Worm (Caenorhabditis elegans): ENCODE measurements around the gene W09C2.9.

W09C2.9 gene

ce11 chrIV:9624275-9624674 lies 1.1 kb upstream of the W09C2.9 start, which contains the start of gene W09C2.8:
Gene W09C2.8 (minus strand): TSS chrIV:9624375.
- TF ChIP-seq lin-13 (tag; optimal IDR thresholded peaks at IDR 0.05) (no peak), sem-2 (GFP tag; optimal IDR thresholded peaks at IDR 0.05) (no peak), elt-3 (tag; optimal IDR thresholded peaks at IDR 0.05) (no peak), M03D4.4 (tag; optimal IDR thresholded peaks at IDR 0.05) (no peak), bed-3 (GFP tag; optimal IDR thresholded peaks at IDR 0.05) (no peak), snpc-4 (tag; optimal IDR thresholded peaks at IDR 0.05) (no peak), unc-39 (tag; optimal IDR thresholded peaks at IDR 0.05) (no peak), ces-1 (GFP tag; optimal IDR thresholded peaks at IDR 0.05) (no peak), mls-2 (tag; optimal IDR thresholded peaks at IDR 0.05) (no peak), mep-1 (tag; optimal IDR thresholded peaks at IDR 0.05) (no peak), tbx-8 (GFP tag; optimal IDR thresholded peaks at IDR 0.05) (no peak), nhr-28 (tag; optimal IDR thresholded peaks at IDR 0.05) (no peak), unc-120 (tag; optimal IDR thresholded peaks at IDR 0.05; ENCODE audit: poor library complexity, severe bottlenecking) (no peak), pha-4 (tag; optimal IDR thresholded peaks at IDR 0.05) (no peak), drap-1 (GFP tag; optimal IDR thresholded peaks at IDR 0.05) (no peak), zip-8 (tag; optimal IDR thresholded peaks at IDR 0.05) (no peak), cnd-1 (tag; optimal IDR thresholded peaks at IDR 0.05) (no peak), hlh-1 (tag; optimal IDR thresholded peaks at IDR 0.05) (no peak), sptf-1 (tag; optimal IDR thresholded peaks at IDR 0.05) (no peak)

ce11 chrIV:9622272-9622671 lies 897 bp downstream of the W09C2.9 start, which contains the start of gene W09C2.7:
Gene W09C2.7 (minus strand): TSS chrIV:9622372.
- TF ChIP-seq nhr-12 (tag; optimal IDR thresholded peaks at IDR 0.05), result no peak
- no peak for TF ChIP-seq mls-2 (tag; optimal IDR thresholded peaks at IDR 0.05)
- TF ChIP-seq unc-39 (tag; optimal IDR thresholded peaks at IDR 0.05), result no peak
- no peak for TF ChIP-seq sptf-1 (tag; optimal IDR thresholded peaks at IDR 0.05)
- no peak for TF ChIP-seq snpc-4 (tag; optimal IDR thresholded peaks at IDR 0.05)
- TF ChIP-seq blmp-1 (tag; optimal IDR thresholded peaks at IDR 0.05), result no peak
- no peak for TF ChIP-seq unc-62 (GFP tag; optimal IDR thresholded peaks at IDR 0.05)
- TF ChIP-seq ztf-11 (tag; optimal IDR thresholded peaks at IDR 0.05), result no peak

ce11 chrIV:9618836-9619235 lies 4.3 kb downstream of the W09C2.9 start:
- no peak for TF ChIP-seq nhr-237 (tag; optimal IDR thresholded peaks at IDR 0.05)
- TF ChIP-seq ham-2 (GFP tag; optimal IDR thresholded peaks at IDR 0.05), result no peak
- no peak for TF ChIP-seq sem-2 (GFP tag; optimal IDR thresholded peaks at IDR 0.05)
- peak; percentile 99 for TF ChIP-seq elt-1 (tag; optimal IDR thresholded peaks at IDR 0.05; ENCODE audit: borderline replicate concordance, insufficient read depth)
- TF ChIP-seq unc-62 (GFP tag; optimal IDR thresholded peaks at IDR 0.05), result peak; percentile 9
- no peak for TF ChIP-seq ztf-11 (tag; optimal IDR thresholded peaks at IDR 0.05)
- no peak for TF ChIP-seq M03D4.4 (tag; optimal IDR thresholded peaks at IDR 0.05)
- TF ChIP-seq nhr-12 (tag; optimal IDR thresholded peaks at IDR 0.05), result no peak
- TF ChIP-seq ceh-43 (GFP tag; optimal IDR thresholded peaks at IDR 0.05), result peak; percentile 30
- TF ChIP-seq unc-120 (tag; optimal IDR thresholded peaks at IDR 0.05; ENCODE audit: poor library complexity, severe bottlenecking), result no peak
- TF ChIP-seq lin-13 (tag; optimal IDR thresholded peaks at IDR 0.05), result no peak
- TF ChIP-seq unc-39 (tag; optimal IDR thresholded peaks at IDR 0.05), result no peak
- TF ChIP-seq elt-3 (tag; optimal IDR thresholded peaks at IDR 0.05), result no peak
- no peak for TF ChIP-seq lsy-2 (tag; optimal IDR thresholded peaks at IDR 0.05)
- peak; percentile 27 for TF ChIP-seq nhr-2 (tag; optimal IDR thresholded peaks at IDR 0.05)
- no peak for TF ChIP-seq tbx-8 (GFP tag; optimal IDR thresholded peaks at IDR 0.05)
- no peak for TF ChIP-seq zip-8 (tag; optimal IDR thresholded peaks at IDR 0.05)
- no peak for TF ChIP-seq blmp-1 (tag; optimal IDR thresholded peaks at IDR 0.05)
- no peak for TF ChIP-seq hlh-1 (tag; optimal IDR thresholded peaks at IDR 0.05)
- TF ChIP-seq mab-5 (tag; optimal IDR thresholded peaks at IDR 0.05), result no peak
- no peak for TF ChIP-seq lin-32 (GFP tag; optimal IDR thresholded peaks at IDR 0.05)
- TF ChIP-seq cnd-1 (tag; optimal IDR thresholded peaks at IDR 0.05), result no peak
- no peak for TF ChIP-seq pha-4 (tag; optimal IDR thresholded peaks at IDR 0.05)
- TF ChIP-seq drap-1 (GFP tag; optimal IDR thresholded peaks at IDR 0.05), result no peak
- TF ChIP-seq nhr-28 (tag; optimal IDR thresholded peaks at IDR 0.05), result no peak
- no peak for TF ChIP-seq mls-2 (tag; optimal IDR thresholded peaks at IDR 0.05)
- no peak for TF ChIP-seq nhr-76 (tag; optimal IDR thresholded peaks at IDR 0.05)

ce11 chrIV:9618015-9618414 lies 5.2 kb downstream of the W09C2.9 start:
- TF ChIP-seq blmp-1 (tag; optimal IDR thresholded peaks at IDR 0.05), result no peak
- peak; percentile 89 for TF ChIP-seq elt-1 (tag; optimal IDR thresholded peaks at IDR 0.05; ENCODE audit: borderline replicate concordance, insufficient read depth)

ce11 chrIV:9617358-9617757 lies 5.8 kb downstream of the W09C2.9 start:
- no peak for TF ChIP-seq nhr-237 (tag; optimal IDR thresholded peaks at IDR 0.05)
- no peak for TF ChIP-seq lsy-2 (tag; optimal IDR thresholded peaks at IDR 0.05)
- peak; percentile 98 for TF ChIP-seq elt-1 (tag; optimal IDR thresholded peaks at IDR 0.05; ENCODE audit: borderline replicate concordance, insufficient read depth)
- peak; percentile 52 for TF ChIP-seq unc-62 (GFP tag; optimal IDR thresholded peaks at IDR 0.05)
- TF ChIP-seq blmp-1 (tag; optimal IDR thresholded peaks at IDR 0.05), result no peak
- TF ChIP-seq nhr-2 (tag; optimal IDR thresholded peaks at IDR 0.05), result peak; percentile 18
- no peak for TF ChIP-seq bed-3 (GFP tag; optimal IDR thresholded peaks at IDR 0.05)

Data from whole organism, mixed stage, embryonic.